Worm (Caenorhabditis elegans): Measurements from ENCODE around the gene sut-2.

ce11 chrV:4526801-4527425 is 42.9 kb downstream of the sut-2 start:
- no peak for TF ChIP-seq unc-39 (tag; optimal IDR thresholded peaks at IDR 0.05)
- TF ChIP-seq ceh-82 (tag; optimal IDR thresholded peaks at IDR 0.05): no peak
- TF ChIP-seq R02D3.7 (tag; optimal IDR thresholded peaks at IDR 0.05): no peak
- TF ChIP-seq elt-3 (tag; optimal IDR thresholded peaks at IDR 0.05): no peak
- no peak for TF ChIP-seq skn-1 (tag; optimal IDR thresholded peaks at IDR 0.05)
- no peak for TF ChIP-seq nhr-25 (tag; optimal IDR thresholded peaks at IDR 0.05)
- TF ChIP-seq unc-62 (GFP tag; optimal IDR thresholded peaks at IDR 0.05): no peak
- no peak for TF ChIP-seq nhr-76 (tag; optimal IDR thresholded peaks at IDR 0.05)

Data from whole organism, L3 larva.